In genomic region chrX:11716731-11717326, dm6 we compare ENCODE assay signal across 1 fruit fly cellular context.
TF ChIP-seq lines count a peak whose summit lies in the region.

Gene prtp, plus strand, starts transcription at chrX:11716756.

TF ChIP-seq in whole organism, embryonic, 481 proteins besides CTCF, POLR2A, EP300 and RAD21 (continued from another document and continues in another):
- peak; percentile 10 for TF ChIP-seq Six4 (GFP tag; optimal IDR thresholded peaks at IDR 0.05; lab: Kevin White, UChicago)
- no peak for TF ChIP-seq Hand (GFP tag; optimal IDR thresholded peaks at IDR 0.05; lab: Kevin White, UChicago)
- no peak for TF ChIP-seq CG11093 (GFP tag; IDR thresholded peaks at IDR 0.05; lab: Robert Waterston, UW)
- TF ChIP-seq CG8290 (GFP tag; optimal IDR thresholded peaks at IDR 0.05; lab: Kevin White, UChicago) = peak; percentile 18
- TF ChIP-seq CG8290 (tag; optimal IDR thresholded peaks at IDR 0.05; lab: Kevin White, UChicago) = no peak
- no peak for TF ChIP-seq CG3847 (GFP tag; IDR thresholded peaks at IDR 0.05; lab: Robert Waterston, UW)
- no peak; the same call in 2 of the 3 replicates for TF ChIP-seq Doc3 (GFP tag; IDR thresholded peaks at IDR 0.05; lab: Robert Waterston, UW; ENCODE audit: partially characterized antibody)
- TF ChIP-seq pho (GFP tag; optimal IDR thresholded peaks at IDR 0.05; lab: Kevin White, UChicago) = no peak
- TF ChIP-seq CG17186 (GFP tag; optimal IDR thresholded peaks at IDR 0.05; lab: Kevin White, UChicago) = no peak
- TF ChIP-seq row (GFP tag; IDR thresholded peaks at IDR 0.05; lab: Robert Waterston, UW) = peak; percentile 54; the same call in 2 of the 3 replicates
- TF ChIP-seq CG13775 (GFP tag; optimal IDR thresholded peaks at IDR 0.05; lab: Kevin White, UChicago) = no peak
- no peak for TF ChIP-seq danr (GFP tag; IDR thresholded peaks at IDR 0.05; lab: Robert Waterston, UW)
- peak; percentile 12 for TF ChIP-seq Camta (GFP tag; optimal IDR thresholded peaks at IDR 0.05; lab: Kevin White, UChicago)
- TF ChIP-seq CG3281 (GFP tag; optimal IDR thresholded peaks at IDR 0.05; lab: Kevin White, UChicago) = no peak
- TF ChIP-seq CG4328 (GFP tag; optimal IDR thresholded peaks at IDR 0.05; lab: Kevin White, UChicago) = no peak
- TF ChIP-seq ems (GFP tag; optimal IDR thresholded peaks at IDR 0.05; lab: Kevin White, UChicago) = no peak
- peak; percentile 71 for TF ChIP-seq CG12391 (tag; optimal IDR thresholded peaks at IDR 0.05; lab: Kevin White, UChicago)
- peak; percentile 42 for TF ChIP-seq Lhr (GFP tag; optimal IDR thresholded peaks at IDR 0.05; lab: Kevin White, UChicago)
- no peak for TF ChIP-seq mam (GFP tag; optimal IDR thresholded peaks at IDR 0.05; lab: Kevin White, UChicago)
- no peak for TF ChIP-seq CG8924 (tag; optimal IDR thresholded peaks at IDR 0.05; lab: Kevin White, UChicago)
- no peak for TF ChIP-seq stc (GFP tag; IDR thresholded peaks at IDR 0.05; lab: Robert Waterston, UW)
- TF ChIP-seq CG9797 (GFP tag; optimal IDR thresholded peaks at IDR 0.05; lab: Kevin White, UChicago) = peak; percentile 15
- no peak for TF ChIP-seq tin (GFP tag; optimal IDR thresholded peaks at IDR 0.05; lab: Kevin White, UChicago)
- no peak for TF ChIP-seq Atf6 (GFP tag; IDR thresholded peaks at IDR 0.05; lab: Robert Waterston, UW)
- no peak for TF ChIP-seq CG15696 (tag; optimal IDR thresholded peaks at IDR 0.05; lab: Kevin White, UChicago)
- TF ChIP-seq cg (GFP tag; optimal IDR thresholded peaks at IDR 0.05; lab: Kevin White, UChicago) = peak; percentile 92
- TF ChIP-seq p53 (GFP tag; optimal IDR thresholded peaks at IDR 0.05; lab: Kevin White, UChicago) = no peak
- no peak for TF ChIP-seq CG10979 (tag; optimal IDR thresholded peaks at IDR 0.05; lab: Kevin White, UChicago)
- peak; percentile 77 for TF ChIP-seq CG15514 (GFP tag; optimal IDR thresholded peaks at IDR 0.05; lab: Kevin White, UChicago)
- no peak for TF ChIP-seq aop (GFP tag; IDR thresholded peaks at IDR 0.05; lab: Robert Waterston, UW)
- TF ChIP-seq CG2199 (GFP tag; IDR thresholded peaks at IDR 0.05; lab: Robert Waterston, UW) = no peak
- TF ChIP-seq Fer3 (tag; optimal IDR thresholded peaks at IDR 0.05; lab: Kevin White, UChicago) = peak; percentile 30
- TF ChIP-seq tgo (GFP tag; IDR thresholded peaks at IDR 0.05; lab: Robert Waterston, UW) = no peak
- TF ChIP-seq CG6765 (GFP tag; optimal IDR thresholded peaks at IDR 0.05; lab: Kevin White, UChicago) = no peak
- TF ChIP-seq Dref (GFP tag; IDR thresholded peaks at IDR 0.05; lab: Robert Waterston, UW) = peak; percentile 66
- TF ChIP-seq CG4707 (GFP tag; optimal IDR thresholded peaks at IDR 0.05; lab: Kevin White, UChicago) = no peak
- TF ChIP-seq CG14014 (GFP tag; IDR thresholded peaks at IDR 0.05; lab: Robert Waterston, UW) = no peak
- TF ChIP-seq Atf-2 (GFP tag; optimal IDR thresholded peaks at IDR 0.05; lab: Kevin White, UChicago) = no peak
- peak; percentile 76; the same call in 3 of the 4 replicates for TF ChIP-seq Dll (GFP tag; IDR thresholded peaks at IDR 0.05; lab: Robert Waterston, UW; ENCODE audit: partially characterized antibody)
- TF ChIP-seq NC2α (GFP tag; optimal IDR thresholded peaks at IDR 0.05; lab: Kevin White, UChicago) = no peak
- no peak for TF ChIP-seq jing (GFP tag; optimal IDR thresholded peaks at IDR 0.05; lab: Kevin White, UChicago)
- no peak for TF ChIP-seq Mes4 (GFP tag; optimal IDR thresholded peaks at IDR 0.05; lab: Kevin White, UChicago)
- no peak for TF ChIP-seq gsb (GFP tag; IDR thresholded peaks at IDR 0.05; lab: Robert Waterston, UW)
- TF ChIP-seq D19A (tag; optimal IDR thresholded peaks at IDR 0.05; lab: Kevin White, UChicago) = no peak
- no peak for TF ChIP-seq CG1529 (GFP tag; optimal IDR thresholded peaks at IDR 0.05; lab: Kevin White, UChicago)
- no peak for TF ChIP-seq CG33557 (GFP tag; optimal IDR thresholded peaks at IDR 0.05; lab: Kevin White, UChicago)
- no peak for TF ChIP-seq CG11723 (GFP tag; optimal IDR thresholded peaks at IDR 0.05; lab: Kevin White, UChicago)
- TF ChIP-seq ham (GFP tag; IDR thresholded peaks at IDR 0.05; lab: Robert Waterston, UW) = no peak
- no peak for TF ChIP-seq Nf-YA (GFP tag; IDR thresholded peaks at IDR 0.05; lab: Robert Waterston, UW)
- TF ChIP-seq dimm (GFP tag; IDR thresholded peaks at IDR 0.05; lab: Robert Waterston, UW) = no peak
- no peak for TF ChIP-seq HmgZ (tag; optimal IDR thresholded peaks at IDR 0.05; lab: Kevin White, UChicago)
- no peak for TF ChIP-seq Abd-B (GFP tag; optimal IDR thresholded peaks at IDR 0.05; lab: Kevin White, UChicago)
- no peak for TF ChIP-seq oc (tag; optimal IDR thresholded peaks at IDR 0.05; lab: Kevin White, UChicago)
- TF ChIP-seq HmgD (GFP tag; optimal IDR thresholded peaks at IDR 0.05; lab: Kevin White, UChicago) = no peak
- no peak for TF ChIP-seq wdn (GFP tag; IDR thresholded peaks at IDR 0.05; lab: Robert Waterston, UW)
- TF ChIP-seq Adf1 (GFP tag; IDR thresholded peaks at IDR 0.05; lab: Robert Waterston, UW) = no peak
- TF ChIP-seq Hsf (GFP tag; optimal IDR thresholded peaks at IDR 0.05; lab: Kevin White, UChicago) = no peak
- TF ChIP-seq phol (tag; optimal IDR thresholded peaks at IDR 0.05; lab: Kevin White, UChicago) = peak; percentile 27
- TF ChIP-seq run (tag; optimal IDR thresholded peaks at IDR 0.05; lab: Kevin White, UChicago) = no peak
- TF ChIP-seq dm (GFP tag; optimal IDR thresholded peaks at IDR 0.05; lab: Kevin White, UChicago) = no peak
- TF ChIP-seq schlank (tag; optimal IDR thresholded peaks at IDR 0.05; lab: Kevin White, UChicago) = no peak
- no peak for TF ChIP-seq lmd (GFP tag; IDR thresholded peaks at IDR 0.05; lab: Robert Waterston, UW)
- TF ChIP-seq sr (GFP tag; IDR thresholded peaks at IDR 0.05; lab: Robert Waterston, UW) = no peak
- TF ChIP-seq CG9932 (GFP tag; IDR thresholded peaks at IDR 0.05; lab: Robert Waterston, UW) = no peak
- peak; percentile 58; the same call in 2 of the 3 replicates for TF ChIP-seq knrl (GFP tag; IDR thresholded peaks at IDR 0.05; lab: Robert Waterston, UW; ENCODE audit: partially characterized antibody)
- TF ChIP-seq CG10959 (GFP tag; IDR thresholded peaks at IDR 0.05; lab: Robert Waterston, UW) = peak; percentile 12; the same call in 1 of the 2 replicates
- TF ChIP-seq YL-1 (GFP tag; optimal IDR thresholded peaks at IDR 0.05; lab: Kevin White, UChicago) = no peak
- no peak for TF ChIP-seq ERR (GFP tag; optimal IDR thresholded peaks at IDR 0.05; lab: Kevin White, UChicago)
- no peak for TF ChIP-seq mirr (GFP tag; optimal IDR thresholded peaks at IDR 0.05; lab: Kevin White, UChicago)
- TF ChIP-seq Usf (GFP tag; optimal IDR thresholded peaks at IDR 0.05; lab: Kevin White, UChicago) = no peak
- no peak for TF ChIP-seq CG34376 (GFP tag; optimal IDR thresholded peaks at IDR 0.05; lab: Kevin White, UChicago)
- TF ChIP-seq gsb-n (tag; optimal IDR thresholded peaks at IDR 0.05; lab: Kevin White, UChicago) = peak; percentile 27
- peak; percentile 57 for TF ChIP-seq stwl (tag; optimal IDR thresholded peaks at IDR 0.05; lab: Kevin White, UChicago)
- TF ChIP-seq CG7786 (GFP tag; optimal IDR thresholded peaks at IDR 0.05; lab: Kevin White, UChicago) = no peak
- peak; percentile 83 for TF ChIP-seq kah (GFP tag; optimal IDR thresholded peaks at IDR 0.05; lab: Kevin White, UChicago)
- no peak for TF ChIP-seq Side (GFP tag; optimal IDR thresholded peaks at IDR 0.05; lab: Kevin White, UChicago)
- no peak for TF ChIP-seq Opbp (GFP tag; IDR thresholded peaks at IDR 0.05; lab: Robert Waterston, UW; ENCODE audit: partially characterized antibody)
- TF ChIP-seq CG7556 (GFP tag; optimal IDR thresholded peaks at IDR 0.05; lab: Kevin White, UChicago) = no peak
- TF ChIP-seq CG1024 (GFP tag; IDR thresholded peaks at IDR 0.05; lab: Robert Waterston, UW) = no peak
- no peak for TF ChIP-seq pfk (GFP tag; optimal IDR thresholded peaks at IDR 0.05; lab: Kevin White, UChicago)
- peak; percentile 63; the same call in 1 of the 2 replicates for TF ChIP-seq crol (GFP tag; IDR thresholded peaks at IDR 0.05; lab: Robert Waterston, UW)
- no peak for TF ChIP-seq CG14441 (GFP tag; IDR thresholded peaks at IDR 0.05; lab: Robert Waterston, UW)
- no peak for TF ChIP-seq CG6813 (GFP tag; optimal IDR thresholded peaks at IDR 0.05; lab: Kevin White, UChicago)
- TF ChIP-seq CG8388 (GFP tag; optimal IDR thresholded peaks at IDR 0.05; lab: Kevin White, UChicago) = no peak
- TF ChIP-seq Sox100B (GFP tag; optimal IDR thresholded peaks at IDR 0.05; lab: Kevin White, UChicago) = no peak
- no peak for TF ChIP-seq CG4730 (GFP tag; IDR thresholded peaks at IDR 0.05; lab: Robert Waterston, UW)
- 0 out of 2 replicates have a peak, but pooled peaks have one; percentile 6 for TF ChIP-seq HLH3B (GFP tag; IDR thresholded peaks at IDR 0.05; lab: Robert Waterston, UW)
- TF ChIP-seq dpn (GFP tag; optimal IDR thresholded peaks at IDR 0.05; lab: Kevin White, UChicago) = peak in 1 of 2 experiments; percentile 18
- TF ChIP-seq fd96Cb (tag; optimal IDR thresholded peaks at IDR 0.05; lab: Kevin White, UChicago) = no peak
- TF ChIP-seq inv (GFP tag; IDR thresholded peaks at IDR 0.05; lab: Robert Waterston, UW; ENCODE audit: partially characterized antibody) = peak; percentile 8; the same call in 1 of the 2 replicates
- peak; percentile 3 for TF ChIP-seq Asciz (GFP tag; optimal IDR thresholded peaks at IDR 0.05; lab: Kevin White, UChicago)
- no peak for TF ChIP-seq disco-r (GFP tag; optimal IDR thresholded peaks at IDR 0.05; lab: Kevin White, UChicago)
- no peak for TF ChIP-seq Elba2 (GFP tag; optimal IDR thresholded peaks at IDR 0.05; lab: Kevin White, UChicago)
- TF ChIP-seq CG7372 (GFP tag; IDR thresholded peaks at IDR 0.05; lab: Robert Waterston, UW) = no peak
- TF ChIP-seq btn (GFP tag; optimal IDR thresholded peaks at IDR 0.05; lab: Kevin White, UChicago) = no peak
- no peak for TF ChIP-seq CG34224 (GFP tag; IDR thresholded peaks at IDR 0.05; lab: Robert Waterston, UW; ENCODE audit: partially characterized antibody)
- peak; percentile 73 for TF ChIP-seq CG13287 (GFP tag; IDR thresholded peaks at IDR 0.05; lab: Robert Waterston, UW; ENCODE audit: partially characterized antibody)
- no peak for TF ChIP-seq CG18619 (GFP tag; optimal IDR thresholded peaks at IDR 0.05; lab: Kevin White, UChicago)
- TF ChIP-seq repo (GFP tag; optimal IDR thresholded peaks at IDR 0.05; lab: Kevin White, UChicago) = no peak
- no peak for TF ChIP-seq lab (GFP tag; optimal IDR thresholded peaks at IDR 0.05; lab: Kevin White, UChicago)
- no peak for TF ChIP-seq CG3838 (GFP tag; optimal IDR thresholded peaks at IDR 0.05; lab: Kevin White, UChicago)
- TF ChIP-seq CG5245 (GFP tag; optimal IDR thresholded peaks at IDR 0.05; lab: Kevin White, UChicago) = no peak
- no peak for TF ChIP-seq Drgx (GFP tag; IDR thresholded peaks at IDR 0.05; lab: Robert Waterston, UW)
- no peak for TF ChIP-seq tup (GFP tag; optimal IDR thresholded peaks at IDR 0.05; lab: Kevin White, UChicago)
- TF ChIP-seq CG14710 (tag; optimal IDR thresholded peaks at IDR 0.05; lab: Kevin White, UChicago) = peak; percentile 71
- no peak for TF ChIP-seq CG3995 (GFP tag; optimal IDR thresholded peaks at IDR 0.05; lab: Kevin White, UChicago)
- TF ChIP-seq Scr (GFP tag; IDR thresholded peaks at IDR 0.05; lab: Robert Waterston, UW; ENCODE audit: partially characterized antibody) = peak; percentile 69
- no peak for TF ChIP-seq CG11696 (GFP tag; IDR thresholded peaks at IDR 0.05; lab: Robert Waterston, UW)
- TF ChIP-seq tio (GFP tag; optimal IDR thresholded peaks at IDR 0.05; lab: Kevin White, UChicago) = no peak
- no peak for TF ChIP-seq CG6854 (GFP tag; optimal IDR thresholded peaks at IDR 0.05; lab: Kevin White, UChicago)
- TF ChIP-seq Blimp-1 (GFP tag; optimal IDR thresholded peaks at IDR 0.05; lab: Kevin White, UChicago) = peak; percentile 7
- peak; percentile 51 for TF ChIP-seq MBD-R2 (GFP tag; IDR thresholded peaks at IDR 0.05; lab: Robert Waterston, UW)
- no peak for TF ChIP-seq Doc2 (GFP tag; IDR thresholded peaks at IDR 0.05; lab: Robert Waterston, UW)
- no peak for TF ChIP-seq Hr78 (GFP tag; optimal IDR thresholded peaks at IDR 0.05; lab: Kevin White, UChicago)
- TF ChIP-seq Eip74EF (GFP tag; optimal IDR thresholded peaks at IDR 0.05; lab: Kevin White, UChicago) = no peak
- no peak for TF ChIP-seq hth (optimal IDR thresholded peaks at IDR 0.05; lab: Kevin White, UChicago)
- peak; percentile 33 for TF ChIP-seq CG7271 (tag; optimal IDR thresholded peaks at IDR 0.05; lab: Kevin White, UChicago)
- TF ChIP-seq unc-4 (GFP tag; IDR thresholded peaks at IDR 0.05; lab: Robert Waterston, UW; ENCODE audit: partially characterized antibody) = peak; percentile 61; the same call in 1 of the 2 replicates
- peak; percentile 50 for TF ChIP-seq CG10267 (tag; optimal IDR thresholded peaks at IDR 0.05; lab: Kevin White, UChicago)
- no peak for TF ChIP-seq CG17912 (GFP tag; optimal IDR thresholded peaks at IDR 0.05; lab: Kevin White, UChicago)
- TF ChIP-seq Poxn (GFP tag; IDR thresholded peaks at IDR 0.05; lab: Robert Waterston, UW) = no peak
- TF ChIP-seq Dek (tag; optimal IDR thresholded peaks at IDR 0.05; lab: Kevin White, UChicago) = no peak
- no peak for TF ChIP-seq ara (GFP tag; IDR thresholded peaks at IDR 0.05; lab: Robert Waterston, UW)
- TF ChIP-seq gro (GFP tag; optimal IDR thresholded peaks at IDR 0.05; lab: Kevin White, UChicago) = no peak
- TF ChIP-seq E2f1 (GFP tag; IDR thresholded peaks at IDR 0.05; lab: Robert Waterston, UW) = no peak; the same call in 1 of the 2 replicates
- peak; percentile 56; the same call in 2 of the 3 replicates for TF ChIP-seq HLH4C (GFP tag; IDR thresholded peaks at IDR 0.05; lab: Robert Waterston, UW; ENCODE audit: partially characterized antibody)
- TF ChIP-seq HLH54F (GFP tag; optimal IDR thresholded peaks at IDR 0.05; lab: Kevin White, UChicago) = no peak
- TF ChIP-seq CG3065 (GFP tag; optimal IDR thresholded peaks at IDR 0.05; lab: Kevin White, UChicago) = no peak
- TF ChIP-seq CG6254 (GFP tag; optimal IDR thresholded peaks at IDR 0.05; lab: Kevin White, UChicago) = no peak
- no peak for TF ChIP-seq vvl (GFP tag; IDR thresholded peaks at IDR 0.05; lab: Robert Waterston, UW)
- TF ChIP-seq tx (GFP tag; optimal IDR thresholded peaks at IDR 0.05; lab: Kevin White, UChicago) = no peak
- TF ChIP-seq CG11560 (tag; IDR thresholded peaks at IDR 0.05; lab: Robert Waterston, UW) = no peak
- no peak for TF ChIP-seq Mrtf (GFP tag; IDR thresholded peaks at IDR 0.05; lab: Robert Waterston, UW)
- no peak for TF ChIP-seq CG9215 (GFP tag; IDR thresholded peaks at IDR 0.05; lab: Robert Waterston, UW)
- TF ChIP-seq CG6654 (GFP tag; optimal IDR thresholded peaks at IDR 0.05; lab: Kevin White, UChicago) = no peak
- TF ChIP-seq Hmr (GFP tag; optimal IDR thresholded peaks at IDR 0.05; lab: Kevin White, UChicago) = peak; percentile 14
- TF ChIP-seq Chrac-16 (GFP tag; optimal IDR thresholded peaks at IDR 0.05; lab: Kevin White, UChicago) = peak; percentile 34
